Fruit fly (Drosophila melanogaster) whole organism, embryonic: ENCODE measurements around the gene Bug22.

ENCODE experiments used
- Atf6 ChIP-seq: fragments of 200-800 bp; sonication (Bioruptor generic); IDR thresholded peaks from 2 replicates; pipeline ENCODE4 v1.3.6; 2022; ENCODE audit warnings: missing biosample characterization, missing genetic modification characterization
- CG10543 ChIP-seq: fragments of 200-800 bp; sonication (Bioruptor generic); optimal IDR thresholded peaks from 3 replicates; lab custom pipeline; 2017; ENCODE audit warnings: missing biosample characterization, mild to moderate bottlenecking, missing genetic modification characterization, moderate library complexity
- CG10654 ChIP-seq: fragments of 200-800 bp; sonication (Bioruptor generic); optimal IDR thresholded peaks from 2 replicates; lab custom pipeline; 2016; ENCODE audit warnings: missing biosample characterization, missing genetic modification characterization
- CG11723 ChIP-seq: fragments of 200-800 bp; sonication (Bioruptor generic); optimal IDR thresholded peaks from 2 replicates; lab custom pipeline; 2017; ENCODE audit warnings: missing biosample characterization, mild to moderate bottlenecking, missing genetic modification characterization
- CG13123 ChIP-seq: fragments of 200-800 bp; sonication (Bioruptor generic); optimal IDR thresholded peaks from 2 replicates; lab custom pipeline; 2016; ENCODE audit warnings: missing biosample characterization, missing genetic modification characterization
- CG17829 ChIP-seq: fragments of 200-800 bp; optimal IDR thresholded peaks from 2 replicates; lab custom pipeline; 2019; ENCODE audit warnings: missing biosample characterization, mild to moderate bottlenecking, missing genetic modification characterization, moderate library complexity
- CG2129 ChIP-seq: fragments of 200-800 bp; sonication (Bioruptor generic); IDR thresholded peaks from 2 replicates; pipeline ENCODE4 v1.3.6; 2022; ENCODE audit warnings: missing biosample characterization, missing genetic modification characterization; ENCODE audit not compliant: partially characterized antibody
- CG3163 ChIP-seq: fragments of 200-800 bp; sonication (Bioruptor generic); optimal IDR thresholded peaks from 3 replicates; lab custom pipeline; 2016; ENCODE audit warnings: missing biosample characterization, missing genetic modification characterization
- CG4360 ChIP-seq: fragments of 200-800 bp; sonication (Bioruptor generic); IDR thresholded peaks from 2 replicates; pipeline ENCODE4 v1.3.6; 2022; ENCODE audit warnings: missing biosample characterization, missing genetic modification characterization
- CG5953 ChIP-seq: fragments of 200-800 bp; sonication (Bioruptor generic); IDR thresholded peaks from 2 replicates; pipeline ENCODE4 v1.3.6; 2022; ENCODE audit warnings: missing biosample characterization, missing genetic modification characterization
- CG7271 ChIP-seq: fragments of 200-800 bp; sonication (Bioruptor generic); optimal IDR thresholded peaks from 2 replicates; lab custom pipeline; 2018; ENCODE audit warnings: missing biosample characterization, mild to moderate bottlenecking, missing genetic modification characterization, moderate library complexity
- CG7963 ChIP-seq: fragments of 200-800 bp; sonication (Bioruptor generic); IDR thresholded peaks from 3 replicates; pipeline ENCODE4 v1.3.6; 2022; ENCODE audit warnings: missing biosample characterization, missing genetic modification characterization; ENCODE audit not compliant: partially characterized antibody
- CG9609 ChIP-seq: fragments of 200-800 bp; sonication (Bioruptor generic); optimal IDR thresholded peaks from 3 replicates; lab custom pipeline; 2016; ENCODE audit warnings: missing biosample characterization, missing genetic modification characterization
- CG9876 ChIP-seq: fragments of 200-800 bp; sonication (Bioruptor generic); optimal IDR thresholded peaks from 2 replicates; lab custom pipeline; 2016; ENCODE audit warnings: missing biosample characterization, missing genetic modification characterization
- D ChIP-seq, 2 experiments: fragments of 200-800 bp in 1 of 2; fragments of >200 bp in 1 of 2; sonication (Bioruptor generic) in 1 of 2; optimal IDR thresholded peaks; 2 replicates in 1 of 2; 3 replicates in 1 of 2; lab custom pipeline; 2017; ENCODE audit warnings: mild to moderate bottlenecking in 1 of 2, missing biosample characterization in 1 of 2, missing genetic modification characterization in 1 of 2, missing genetic modification reagents in 1 of 2
- E2f1 ChIP-seq: fragments of 200-800 bp; sonication (Bioruptor generic); IDR thresholded peaks from 2 replicates; pipeline ENCODE4 v1.3.6; 2022; ENCODE audit warnings: missing biosample characterization, missing genetic modification characterization
- E2f2 ChIP-seq: fragments of 200-800 bp; sonication (Bioruptor generic); IDR thresholded peaks from 2 replicates; pipeline ENCODE4 v1.3.6; 2022; ENCODE audit warnings: missing biosample characterization, missing genetic modification characterization
- Elba2 ChIP-seq: fragments of 200-800 bp; sonication (Bioruptor generic); optimal IDR thresholded peaks from 3 replicates; lab custom pipeline; 2016; ENCODE audit warnings: missing biosample characterization, missing genetic modification characterization
- Gug ChIP-seq: fragments of 200-800 bp; sonication (Bioruptor generic); IDR thresholded peaks from 4 replicates; pipeline ENCODE4 v1.3.6; 2022; ENCODE audit warnings: missing biosample characterization, missing genetic modification characterization
- Lhr ChIP-seq: fragments of 200-800 bp; sonication (Bioruptor generic); optimal IDR thresholded peaks from 3 replicates; lab custom pipeline; 2017; ENCODE audit warnings: mild to moderate bottlenecking, missing biosample characterization, missing genetic modification reagents, missing genetic modification characterization
- NC2β ChIP-seq: fragments of 200-800 bp; sonication (Bioruptor generic); optimal IDR thresholded peaks from 2 replicates; lab custom pipeline; 2016; ENCODE audit warnings: missing biosample characterization, missing genetic modification characterization
- NK7.1 ChIP-seq: fragments of 200-800 bp; sonication (Bioruptor generic); optimal IDR thresholded peaks from 3 replicates; lab custom pipeline; 2016; ENCODE audit warnings: missing biosample characterization, missing genetic modification characterization
- Sry-β ChIP-seq: fragments of 200-800 bp; sonication (Bioruptor generic); optimal IDR thresholded peaks from 2 replicates; lab custom pipeline; 2018; ENCODE audit warnings: missing biosample characterization, mild to moderate bottlenecking, missing genetic modification characterization, moderate library complexity
- TFAM ChIP-seq: fragments of 200-800 bp; sonication (Bioruptor generic); optimal IDR thresholded peaks from 2 replicates; lab custom pipeline; 2017; ENCODE audit warnings: missing biosample characterization, missing genetic modification characterization, inconsistent platforms
- amos ChIP-seq: fragments of 200-800 bp; sonication (Bioruptor generic); IDR thresholded peaks from 2 replicates; pipeline ENCODE4 v1.3.6; 2022; ENCODE audit warnings: missing biosample characterization, missing genetic modification characterization; ENCODE audit not compliant: partially characterized antibody
- bowl ChIP-seq: fragments of 200-800 bp; sonication (Bioruptor generic); IDR thresholded peaks from 2 replicates; pipeline ENCODE4 v1.3.6; 2022; ENCODE audit warnings: missing biosample characterization, missing genetic modification characterization
- btn ChIP-seq: fragments of 200-800 bp; sonication (Bioruptor generic); optimal IDR thresholded peaks from 2 replicates; lab custom pipeline; 2016; ENCODE audit warnings: missing biosample characterization, missing genetic modification characterization
- cad ChIP-seq: fragments of >200 bp; optimal IDR thresholded peaks from 2 replicates; lab custom pipeline; 2017; ENCODE audit warnings: missing biosample characterization, missing genetic modification characterization
- cas ChIP-seq: fragments of 200-800 bp; sonication (Bioruptor generic); IDR thresholded peaks from 2 replicates; pipeline ENCODE4 v1.3.6; 2022; ENCODE audit warnings: missing biosample characterization, missing genetic modification characterization
- chif ChIP-seq, 2 experiments: fragments of 200-800 bp; sonication (Bioruptor generic); optimal IDR thresholded peaks; 3 replicates each; lab custom pipeline; 2016; ENCODE audit warnings: missing biosample characterization in 2 of 2, missing genetic modification characterization in 2 of 2
- crc ChIP-seq: fragments of 200-800 bp; sonication (Bioruptor generic); optimal IDR thresholded peaks from 2 replicates; lab custom pipeline; 2016; ENCODE audit warnings: missing biosample characterization, missing genetic modification characterization
- cwo ChIP-seq: fragments of 200-800 bp; sonication (Bioruptor generic); optimal IDR thresholded peaks from 3 replicates; lab custom pipeline; 2017; ENCODE audit warnings: missing biosample characterization, missing genetic modification characterization, mild to moderate bottlenecking, moderate library complexity, missing genetic modification reagents
- dpn ChIP-seq, 2 experiments: fragments of 200-800 bp; sonication (Bioruptor generic); optimal IDR thresholded peaks; 3 replicates each; lab custom pipeline; 2016; ENCODE audit warnings: missing biosample characterization in 2 of 2, missing genetic modification characterization in 2 of 2
- esg ChIP-seq: fragments of 200-800 bp; sonication (Bioruptor generic); conservative IDR thresholded peaks from 2 replicates; pipeline ENCODE4 v1.3.6; 2022; ENCODE audit warnings: missing biosample characterization, missing genetic modification characterization
- fd64A ChIP-seq: fragments of 200-800 bp; sonication (Bioruptor generic); optimal IDR thresholded peaks from 3 replicates; lab custom pipeline; 2018; ENCODE audit warnings: missing biosample characterization, mild to moderate bottlenecking, missing genetic modification characterization
- grau ChIP-seq: fragments of 200-800 bp; optimal IDR thresholded peaks from 3 replicates; lab custom pipeline; 2019; ENCODE audit warnings: missing biosample characterization, mild to moderate bottlenecking, missing genetic modification characterization, moderate library complexity
- lilli ChIP-seq: fragments of 200-800 bp; sonication (Bioruptor generic); optimal IDR thresholded peaks from 3 replicates; lab custom pipeline; 2016; ENCODE audit warnings: missing biosample characterization, missing genetic modification characterization
- phol ChIP-seq: fragments of 200-800 bp; sonication (Bioruptor generic); optimal IDR thresholded peaks from 3 replicates; lab custom pipeline; 2018; ENCODE audit warnings: missing biosample characterization, mild to moderate bottlenecking, missing genetic modification characterization, moderate library complexity
- row ChIP-seq: fragments of 200-800 bp; sonication (Bioruptor generic); IDR thresholded peaks from 3 replicates; pipeline ENCODE4 v1.3.6; 2022; ENCODE audit warnings: missing biosample characterization, missing genetic modification characterization
- salm ChIP-seq: fragments of 200-800 bp; sonication (Bioruptor generic); optimal IDR thresholded peaks from 2 replicates; lab custom pipeline; 2018; ENCODE audit warnings: missing biosample characterization, mild to moderate bottlenecking, missing genetic modification characterization
- sens-2 ChIP-seq: fragments of 200-800 bp; sonication (Bioruptor generic); IDR thresholded peaks from 2 replicates; pipeline ENCODE4 v1.3.6; 2022; ENCODE audit warnings: missing biosample characterization, missing genetic modification characterization
- ssp ChIP-seq: fragments of 200-800 bp; sonication (Bioruptor generic); IDR thresholded peaks from 2 replicates; pipeline ENCODE4 v1.3.6; 2022; ENCODE audit warnings: missing biosample characterization, missing genetic modification characterization
- stc ChIP-seq: fragments of 200-800 bp; sonication (Bioruptor generic); IDR thresholded peaks from 2 replicates; pipeline ENCODE4 v1.3.6; 2022; ENCODE audit warnings: missing biosample characterization, missing genetic modification characterization
- tap ChIP-seq: fragments of 200-800 bp; optimal IDR thresholded peaks from 3 replicates; lab custom pipeline; 2019; ENCODE audit warnings: missing biosample characterization, mild to moderate bottlenecking, missing genetic modification characterization, moderate library complexity
- tio ChIP-seq: fragments of 200-800 bp; sonication (Bioruptor generic); optimal IDR thresholded peaks from 2 replicates; lab custom pipeline; 2017; ENCODE audit warnings: missing biosample characterization, missing genetic modification characterization, inconsistent platforms
- z ChIP-seq: fragments of 200-800 bp; sonication (Bioruptor generic); IDR thresholded peaks from 3 replicates; pipeline ENCODE4 v1.3.6; 2022; ENCODE audit warnings: missing biosample characterization, missing genetic modification characterization
- zen2 ChIP-seq: fragments of 200-800 bp; sonication (Bioruptor generic); IDR thresholded peaks from 3 replicates; pipeline ENCODE4 v1.3.6; 2022; ENCODE audit warnings: missing biosample characterization, missing genetic modification characterization; ENCODE audit not compliant: partially characterized antibody
- zf30C ChIP-seq: fragments of 200-800 bp; sonication (Bioruptor generic); optimal IDR thresholded peaks from 3 replicates; lab custom pipeline; 2018; ENCODE audit warnings: missing biosample characterization, mild to moderate bottlenecking, missing genetic modification characterization
- zfh1 ChIP-seq: fragments of 200-800 bp; sonication (Bioruptor generic); IDR thresholded peaks from 3 replicates; pipeline ENCODE4 v1.3.6; 2022; ENCODE audit warnings: missing biosample characterization, missing genetic modification characterization

Gene Bug22

DNA sequence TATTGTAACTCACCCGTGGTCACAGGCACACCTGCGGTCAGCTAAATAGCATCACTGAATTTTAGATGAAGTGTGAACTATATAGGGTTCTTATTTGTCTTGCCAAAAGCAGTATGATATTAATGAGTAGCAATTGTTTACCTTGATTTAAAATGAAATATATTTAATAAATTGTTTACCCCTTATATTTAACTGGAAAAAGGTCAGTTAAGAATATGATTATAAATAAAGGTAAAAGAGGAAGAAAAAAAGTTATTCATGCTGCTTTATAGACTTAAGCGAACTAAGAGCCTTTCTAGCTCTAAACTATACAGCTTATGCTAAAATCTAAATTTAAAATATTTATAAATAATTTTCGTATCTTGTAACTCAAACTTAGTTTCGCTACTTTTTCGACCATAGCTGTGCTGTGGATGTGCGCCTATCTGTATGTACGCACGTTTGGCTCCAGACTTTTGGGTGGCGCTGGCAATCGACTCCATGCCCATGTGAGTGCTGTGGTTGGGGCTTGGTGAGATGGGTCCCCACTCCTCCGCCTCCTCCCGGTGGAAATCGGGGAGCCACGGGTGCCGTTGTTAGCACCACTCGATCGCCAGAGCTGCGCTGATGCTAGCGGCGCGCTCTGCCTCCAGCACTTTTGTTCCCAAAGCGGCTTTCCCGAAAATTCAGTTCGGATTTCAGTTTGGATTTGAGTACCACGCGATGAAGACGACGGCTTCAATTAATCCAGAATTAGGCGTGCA, 11.5 kb upstream of the Bug22 start, which contains the start of gene loh (continued):
- peak; percentile 72 for TF ChIP-seq grau
- TF ChIP-seq Atf6 (GFP tag; lab: Robert Waterston, UW), result no peak
- no peak for TF ChIP-seq CG7963 (GFP tag; lab: Robert Waterston, UW)
- TF ChIP-seq CG2129 (GFP tag; lab: Robert Waterston, UW), result no peak
- TF ChIP-seq CG4360 (GFP tag; lab: Robert Waterston, UW), result no peak
- TF ChIP-seq stc (GFP tag; lab: Robert Waterston, UW), result 0 out of 2 replicates have a peak, but pooled peaks have one; percentile 39
- peak; percentile 22 for TF ChIP-seq lilli (GFP tag; lab: Kevin White, UChicago)
- no peak for TF ChIP-seq CG9609 (GFP tag; lab: Kevin White, UChicago)
- peak; percentile 46 for TF ChIP-seq salm (tag; lab: Kevin White, UChicago)
- TF ChIP-seq E2f1 (GFP tag; lab: Robert Waterston, UW), result peak; percentile 17; the same call in 1 of the 2 replicates
- TF ChIP-seq CG10543, result peak; percentile 64
- no peak for TF ChIP-seq ssp (GFP tag; lab: Robert Waterston, UW)
- TF ChIP-seq esg (GFP tag; lab: Robert Waterston, UW), result peak; percentile 25; the same call in 1 of the 2 replicates
- TF ChIP-seq cas, result no peak
- no peak for TF ChIP-seq NC2β (GFP tag; lab: Kevin White, UChicago)
- TF ChIP-seq cwo (GFP tag; lab: Kevin White, UChicago), result no peak
- TF ChIP-seq zen2, result no peak
- no peak for TF ChIP-seq Gug (GFP tag; lab: Robert Waterston, UW)
- TF ChIP-seq Lhr (GFP tag; lab: Kevin White, UChicago), result no peak
- peak; percentile 65 for TF ChIP-seq CG17829 (tag; lab: Kevin White, UChicago)
- TF ChIP-seq cad (GFP tag; lab: Kevin White, UChicago), result no peak
- TF ChIP-seq Elba2 (GFP tag; lab: Kevin White, UChicago), result no peak
- TF ChIP-seq CG3163 (GFP tag; lab: Kevin White, UChicago), result no peak
- no peak for TF ChIP-seq crc (GFP tag; lab: Kevin White, UChicago)
- no peak for TF ChIP-seq tap (tag; lab: Kevin White, UChicago)
- TF ChIP-seq CG5953 (GFP tag; lab: Robert Waterston, UW), result no peak
- TF ChIP-seq CG13123 (GFP tag; lab: Kevin White, UChicago), result no peak
- peak; percentile 30 for TF ChIP-seq Sry-β (GFP tag; lab: Kevin White, UChicago)
- no peak for TF ChIP-seq bowl
- peak in 1 of 2 experiments; percentile 39 for TF ChIP-seq dpn (GFP tag; optimal IDR thresholded peaks at IDR 0.05; lab: Kevin White, UChicago)
- no peak for TF ChIP-seq zf30C (GFP tag; lab: Kevin White, UChicago)
- TF ChIP-seq fd64A (GFP tag; lab: Kevin White, UChicago), result no peak
- peak; percentile 30; the same call in 1 of the 2 replicates for TF ChIP-seq E2f2 (GFP tag; lab: Robert Waterston, UW)
- TF ChIP-seq D (optimal IDR thresholded peaks at IDR 0.05; lab: Kevin White, UChicago), result no peak
- peak; percentile 74 for TF ChIP-seq D (GFP tag; optimal IDR thresholded peaks at IDR 0.05; lab: Kevin White, UChicago)
- 0 out of 3 replicates have a peak, but pooled peaks have one; percentile 40 for TF ChIP-seq zfh1 (GFP tag; lab: Robert Waterston, UW)
- no peak for TF ChIP-seq amos (GFP tag; lab: Robert Waterston, UW)
- no peak for TF ChIP-seq CG7271 (tag; lab: Kevin White, UChicago)
- no peak for TF ChIP-seq chif (GFP tag; optimal IDR thresholded peaks at IDR 0.05; lab: Kevin White, UChicago)
- TF ChIP-seq CG11723 (GFP tag; lab: Kevin White, UChicago), result peak; percentile 53
- TF ChIP-seq z (GFP tag; lab: Robert Waterston, UW), result 0 out of 3 replicates have a peak, but pooled peaks have one; percentile 12
- no peak for TF ChIP-seq CG10654
- no peak for TF ChIP-seq CG9876 (GFP tag; lab: Kevin White, UChicago)
- no peak for TF ChIP-seq NK7.1
- TF ChIP-seq btn (GFP tag; lab: Kevin White, UChicago), result no peak
- TF ChIP-seq row, result peak; percentile 76
- TF ChIP-seq phol (tag; lab: Kevin White, UChicago), result peak; percentile 73
- no peak for TF ChIP-seq TFAM (GFP tag; lab: Kevin White, UChicago)
- peak; percentile 55 for TF ChIP-seq tio (GFP tag; lab: Kevin White, UChicago)
- no peak for TF ChIP-seq sens-2 (GFP tag; lab: Robert Waterston, UW)
